Worm (Caenorhabditis elegans) whole organism, L4 larva: ENCODE results near the gene arle-14.
A peak's percentile ranks its signal among the peaks of the same experiment; 100 is the strongest.

ENCODE experiments used
- F26F4.8 ChIP-seq: fragments of 200-800 bp; sonication (Bioruptor generic); conservative IDR thresholded peaks from 2 replicates; pipeline ENCODE4 v1.3.6; 2022; ENCODE audit warnings: missing genetic modification characterization, missing compliant biosample characterization
- F37D6.2 ChIP-seq: sonication (generic microtip); optimal IDR thresholded peaks from 2 replicates; lab custom pipeline; 2016; ENCODE audit warnings: mild to moderate bottlenecking, missing genetic modification characterization, missing compliant biosample characterization
- F49E8.2 ChIP-seq: sonication (generic microtip); optimal IDR thresholded peaks from 2 replicates; lab custom pipeline; 2016; ENCODE audit warnings: missing compliant biosample characterization, mild to moderate bottlenecking, missing genetic modification characterization, borderline replicate concordance
- T26A8.4 ChIP-seq: fragments of 200-800 bp; sonication (Bioruptor generic); IDR thresholded peaks from 2 replicates; pipeline ENCODE4 v1.3.6; 2022; ENCODE audit warnings: missing genetic modification characterization, missing compliant biosample characterization
- Y48G9A.11 ChIP-seq: fragments of 200-800 bp; sonication (Bioruptor generic); IDR thresholded peaks from 2 replicates; pipeline ENCODE4 v1.3.6; 2022; ENCODE audit warnings: missing genetic modification reagents, missing genetic modification characterization, missing compliant biosample characterization
- Y5F2A.4 ChIP-seq: fragments of 200-800 bp; sonication (Bioruptor generic); optimal IDR thresholded peaks from 2 replicates; lab custom pipeline; 2018; ENCODE audit warnings: mild to moderate bottlenecking, missing genetic modification characterization, missing compliant biosample characterization
- ZK546.5 ChIP-seq, 2 experiments: sonication (generic microtip); optimal IDR thresholded peaks; 2 replicates each; lab custom pipeline; 2017; ENCODE audit warnings: missing biosample characterization in 2 of 2, missing genetic modification characterization in 2 of 2
- attf-4 ChIP-seq: sonication (generic microtip); optimal IDR thresholded peaks from 3 replicates; lab custom pipeline; 2017; ENCODE audit warnings: missing biosample characterization, missing genetic modification characterization
- ceh-32 ChIP-seq: sonication (generic microtip); optimal IDR thresholded peaks from 2 replicates; lab custom pipeline; 2016; ENCODE audit warnings: mild to moderate bottlenecking, missing genetic modification characterization, missing compliant biosample characterization; ENCODE audit not compliant: poor library complexity
- ceh-44 ChIP-seq: fragments of 200-800 bp; sonication (Bioruptor generic); IDR thresholded peaks from 2 replicates; pipeline ENCODE4 v1.3.6; 2022; ENCODE audit warnings: missing genetic modification reagents, missing genetic modification characterization, missing compliant biosample characterization
- ceh-62 ChIP-seq: sonication (generic microtip); optimal IDR thresholded peaks from 2 replicates; lab custom pipeline; 2017; ENCODE audit warnings: missing biosample characterization, missing genetic modification characterization
- ceh-82 ChIP-seq: sonication (generic microtip); optimal IDR thresholded peaks from 2 replicates; lab custom pipeline; 2017; ENCODE audit warnings: missing biosample characterization, missing genetic modification characterization
- cey-2 ChIP-seq: sonication (generic microtip); optimal IDR thresholded peaks from 3 replicates; lab custom pipeline; 2017; ENCODE audit warnings: missing genetic modification characterization, mild to moderate bottlenecking, missing compliant biosample characterization, antibody characterized with exemption, borderline replicate concordance; ENCODE audit not compliant: insufficient read depth
- daf-12 ChIP-seq: fragments of 150-350 bp; optimal IDR thresholded peaks from 2 replicates; lab custom pipeline; 2014; ENCODE audit warnings: missing biosample characterization, missing genetic modification reagents, missing genetic modification characterization
- dmd-6 ChIP-seq: fragments of 200-800 bp; sonication (Bioruptor generic); IDR thresholded peaks from 2 replicates; pipeline ENCODE4 v1.3.6; 2022; ENCODE audit warnings: missing genetic modification reagents, missing genetic modification characterization, missing compliant biosample characterization
- dmd-8 ChIP-seq: fragments of 200-800 bp; sonication (Bioruptor generic); IDR thresholded peaks from 2 replicates; pipeline ENCODE4 v1.3.6; 2022; ENCODE audit warnings: missing genetic modification characterization, missing compliant biosample characterization
- dmd-9 ChIP-seq: fragments of 200-800 bp; sonication (Bioruptor generic); IDR thresholded peaks from 2 replicates; pipeline ENCODE4 v1.3.6; 2022; ENCODE audit warnings: missing genetic modification reagents, missing genetic modification characterization, missing compliant biosample characterization
- dpl-1 ChIP-seq: fragments of 150-350 bp; optimal IDR thresholded peaks from 2 replicates; lab custom pipeline; 2014; ENCODE audit warnings: missing biosample characterization, missing genetic modification reagents, missing genetic modification characterization
- duxl-1 ChIP-seq: sonication (generic microtip); optimal IDR thresholded peaks from 2 replicates; lab custom pipeline; 2016; ENCODE audit warnings: mild to moderate bottlenecking, missing genetic modification characterization, moderate library complexity, missing compliant biosample characterization; ENCODE audit not compliant: poor library complexity
- egl-27 ChIP-seq: sonication (generic microtip); optimal IDR thresholded peaks from 3 replicates; lab custom pipeline; 2017; ENCODE audit warnings: missing biosample characterization, missing genetic modification reagents, missing genetic modification characterization
- fos-1 ChIP-seq: fragments of 150-350 bp; optimal IDR thresholded peaks from 2 replicates; lab custom pipeline; 2014; ENCODE audit warnings: missing biosample characterization, missing genetic modification characterization
- hlh-11 ChIP-seq: fragments of 200-800 bp; sonication (Bioruptor generic); optimal IDR thresholded peaks from 2 replicates; lab custom pipeline; 2018; ENCODE audit warnings: mild to moderate bottlenecking, missing genetic modification characterization, missing compliant biosample characterization
- hlh-30 ChIP-seq: sonication (generic microtip); optimal IDR thresholded peaks from 2 replicates; lab custom pipeline; 2017; ENCODE audit warnings: antibody characterized with exemption, mild to moderate bottlenecking, missing genetic modification characterization, missing compliant biosample characterization; ENCODE audit not compliant: insufficient read depth
- hmg-1.1 ChIP-seq: fragments of 200-800 bp; sonication (Bioruptor generic); IDR thresholded peaks from 2 replicates; pipeline ENCODE4 v1.3.6; 2022; ENCODE audit warnings: missing genetic modification reagents, missing genetic modification characterization, missing compliant biosample characterization
- jun-1 ChIP-seq: fragments of 150-350 bp; optimal IDR thresholded peaks from 2 replicates; lab custom pipeline; 2014; ENCODE audit warnings: missing biosample characterization, missing genetic modification reagents, missing genetic modification characterization
- lin-15B ChIP-seq: fragments of 150-350 bp; sonication (generic microtip); optimal IDR thresholded peaks from 3 replicates; lab custom pipeline; 2014; ENCODE audit warnings: missing biosample characterization, missing genetic modification characterization
- lin-29 ChIP-seq: fragments of 200-800 bp; sonication (Bioruptor generic); IDR thresholded peaks from 2 replicates; pipeline ENCODE4 v1.3.6; 2022; ENCODE audit warnings: missing genetic modification reagents, missing genetic modification characterization, missing compliant biosample characterization
- lin-38 ChIP-seq: fragments of 200-800 bp; sonication (Bioruptor generic); IDR thresholded peaks from 2 replicates; pipeline ENCODE4 v1.3.6; 2022; ENCODE audit warnings: missing genetic modification reagents, missing genetic modification characterization, missing compliant biosample characterization
- lir-3 ChIP-seq: sonication (generic microtip); optimal IDR thresholded peaks from 2 replicates; lab custom pipeline; 2016; ENCODE audit warnings: mild to moderate bottlenecking, missing genetic modification characterization, missing compliant biosample characterization
- lsy-2 ChIP-seq, 2 experiments: fragments of 150-350 bp in 1 of 2; sonication (generic microtip) in 1 of 2; optimal IDR thresholded peaks; 2 replicates each; lab custom pipeline; 2014 to 2017; ENCODE audit warnings: missing biosample characterization in 2 of 2, missing genetic modification characterization in 2 of 2
- madf-5 ChIP-seq, 2 experiments: fragments of 200-800 bp; sonication (Bioruptor generic); IDR thresholded peaks; 2 replicates each; pipeline ENCODE4 v1.3.6; 2022; ENCODE audit warnings: missing compliant biosample characterization in 2 of 2, missing genetic modification characterization in 2 of 2
- madf-9 ChIP-seq: fragments of 200-800 bp; sonication (Bioruptor generic); conservative IDR thresholded peaks from 2 replicates; pipeline ENCODE4 v1.3.6; 2022; ENCODE audit warnings: missing genetic modification reagents, missing genetic modification characterization, missing compliant biosample characterization
- mdt-29 ChIP-seq: fragments of 200-800 bp; sonication (Bioruptor generic); IDR thresholded peaks from 2 replicates; pipeline ENCODE4 v1.3.6; 2022; ENCODE audit warnings: missing genetic modification reagents, missing genetic modification characterization, missing compliant biosample characterization
- mep-1 ChIP-seq: fragments of 150-350 bp; sonication (generic microtip); optimal IDR thresholded peaks from 3 replicates; lab custom pipeline; 2014; ENCODE audit warnings: missing biosample characterization, missing genetic modification characterization
- nhr-10 ChIP-seq: fragments of 150-350 bp; optimal IDR thresholded peaks from 2 replicates; lab custom pipeline; 2014; ENCODE audit warnings: missing biosample characterization, missing genetic modification characterization
- nhr-102 ChIP-seq: sonication (generic microtip); optimal IDR thresholded peaks from 2 replicates; lab custom pipeline; 2016; ENCODE audit warnings: mild to moderate bottlenecking, missing genetic modification characterization, moderate library complexity, missing compliant biosample characterization
- nhr-11 ChIP-seq: fragments of 150-350 bp; optimal IDR thresholded peaks from 2 replicates; lab custom pipeline; 2014; ENCODE audit warnings: missing biosample characterization, missing genetic modification characterization
- nhr-111 ChIP-seq: fragments of 200-800 bp; sonication (Bioruptor generic); optimal IDR thresholded peaks from 2 replicates; lab custom pipeline; 2018; ENCODE audit warnings: mild to moderate bottlenecking, missing genetic modification characterization, missing compliant biosample characterization
- nhr-48 ChIP-seq: sonication (generic microtip); optimal IDR thresholded peaks from 2 replicates; lab custom pipeline; 2016; ENCODE audit warnings: mild to moderate bottlenecking, missing genetic modification characterization, missing compliant biosample characterization
- nhr-6 ChIP-seq: fragments of 150-350 bp; optimal IDR thresholded peaks from 2 replicates; lab custom pipeline; 2014; ENCODE audit warnings: missing biosample characterization, missing genetic modification characterization
- nhr-76 ChIP-seq: fragments of 150-350 bp; optimal IDR thresholded peaks from 2 replicates; lab custom pipeline; 2014; ENCODE audit warnings: missing biosample characterization, missing genetic modification characterization
- nhr-77 ChIP-seq: fragments of 150-350 bp; optimal IDR thresholded peaks from 2 replicates; lab custom pipeline; 2014; ENCODE audit warnings: missing biosample characterization, missing genetic modification characterization
- pqm-1 ChIP-seq: sonication (generic microtip); optimal IDR thresholded peaks from 2 replicates; lab custom pipeline; 2017; ENCODE audit warnings: missing biosample characterization, missing genetic modification characterization
- rbr-2 ChIP-seq: sonication (generic microtip); optimal IDR thresholded peaks from 2 replicates; lab custom pipeline; 2016; ENCODE audit warnings: missing genotype, missing genetic modification characterization, missing compliant biosample characterization
- saeg-2 ChIP-seq: fragments of 200-800 bp; sonication (Bioruptor generic); IDR thresholded peaks from 2 replicates; pipeline ENCODE4 v1.3.6; 2022; ENCODE audit warnings: missing genetic modification reagents, missing genetic modification characterization, missing compliant biosample characterization
- sdz-12 ChIP-seq: fragments of 200-800 bp; sonication (Bioruptor generic); optimal IDR thresholded peaks from 2 replicates; lab custom pipeline; 2018; ENCODE audit warnings: mild to moderate bottlenecking, missing genetic modification characterization, missing compliant biosample characterization
- snpc-1.2 ChIP-seq: fragments of 200-800 bp; sonication (Bioruptor generic); IDR thresholded peaks from 2 replicates; pipeline ENCODE4 v1.3.6; 2022; ENCODE audit warnings: missing genetic modification reagents, missing genetic modification characterization, missing compliant biosample characterization
- spr-1 ChIP-seq: sonication (generic microtip); optimal IDR thresholded peaks from 2 replicates; lab custom pipeline; 2016; ENCODE audit warnings: mild to moderate bottlenecking, missing genetic modification characterization, missing compliant biosample characterization
- unc-130 ChIP-seq: sonication (generic microtip); optimal IDR thresholded peaks from 2 replicates; lab custom pipeline; 2016; ENCODE audit warnings: missing genetic modification reagents, missing genetic modification characterization, missing compliant biosample characterization
- zfp-2 ChIP-seq: sonication (generic microtip); optimal IDR thresholded peaks from 2 replicates; lab custom pipeline; 2016; ENCODE audit warnings: mild to moderate bottlenecking, missing genetic modification characterization, missing compliant biosample characterization
- zip-11 ChIP-seq: fragments of 200-800 bp; sonication (Bioruptor generic); IDR thresholded peaks from 2 replicates; pipeline ENCODE4 v1.3.6; 2022; ENCODE audit warnings: missing genetic modification characterization, missing compliant biosample characterization
- ztf-11 ChIP-seq: fragments of 150-350 bp; optimal IDR thresholded peaks from 2 replicates; lab custom pipeline; 2014; ENCODE audit warnings: missing biosample characterization, missing genetic modification characterization
- ztf-7 ChIP-seq: fragments of 150-350 bp; optimal IDR thresholded peaks from 2 replicates; lab custom pipeline; 2014; ENCODE audit warnings: missing biosample characterization, missing genetic modification characterization

Gene arle-14

DNA sequence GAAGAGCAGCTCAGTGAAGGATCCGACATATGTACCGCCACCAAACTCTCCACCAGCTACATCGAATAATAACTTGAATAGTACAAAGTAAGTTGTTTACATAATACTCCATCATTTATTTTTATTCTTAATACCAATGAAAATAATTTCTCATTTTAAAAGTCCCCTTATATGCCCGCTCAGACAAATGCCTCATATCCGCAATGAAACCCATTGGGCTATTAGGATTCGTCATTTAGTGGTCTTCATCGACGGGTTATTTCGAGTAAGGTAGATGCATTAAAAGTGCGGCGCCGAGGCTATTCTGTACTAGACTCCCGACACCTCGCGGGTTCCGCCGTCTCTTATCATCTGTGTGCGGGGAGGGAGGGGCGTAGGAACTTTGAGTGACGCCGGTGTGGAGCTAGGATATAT lies 39.0 kb upstream of the arle-14 start (continued):
- TF ChIP-seq nhr-10 (tag; lab: Kevin White, UChicago) (no peak), pqm-1 (peak; percentile 46), ztf-11 (no peak), madf-5 (GFP tag; IDR thresholded peaks at IDR 0.05; lab: Robert Waterston, UW) (no peak), daf-12 (tag; lab: Kevin White, UChicago) (no peak), ztf-7 (tag; lab: Kevin White, UChicago) (no peak), lsy-2 (tag; optimal IDR thresholded peaks at IDR 0.05; lab: Kevin White, UChicago) (peak in 1 of 2 experiments; percentile 46), ceh-32 (tag; lab: Kevin White, UChicago) (no peak), nhr-6 (tag; lab: Kevin White, UChicago) (no peak), snpc-1.2 (GFP tag; lab: Robert Waterston, UW) (peak; percentile 84), mdt-29 (GFP tag; lab: Robert Waterston, UW) (no peak), lin-15B (tag; lab: Kevin White, UChicago) (no peak), madf-9 (GFP tag; lab: Robert Waterston, UW) (no peak), lin-38 (GFP tag; lab: Robert Waterston, UW) (peak; percentile 88), duxl-1 (peak; percentile 74), ceh-44 (GFP tag; lab: Robert Waterston, UW) (no peak), egl-27 (tag; lab: Kevin White, UChicago) (no peak), spr-1 (no peak), hmg-1.1 (GFP tag; lab: Robert Waterston, UW) (no peak), nhr-11 (tag; lab: Kevin White, UChicago) (no peak), Y5F2A.4 (GFP tag; lab: Kevin White, UChicago) (no peak), ceh-62 (tag; lab: Kevin White, UChicago) (no peak), mep-1 (peak; percentile 57), ZK546.5 (tag; optimal IDR thresholded peaks at IDR 0.05; lab: Kevin White, UChicago) (no peak), unc-130 (peak; percentile 64), F26F4.8 (GFP tag; lab: Robert Waterston, UW) (no peak), Y48G9A.11 (peak; percentile 57), rbr-2 (tag; lab: Kevin White, UChicago) (peak; percentile 32), dmd-8 (GFP tag; lab: Robert Waterston, UW) (no peak), dmd-6 (GFP tag; lab: Robert Waterston, UW) (no peak), dpl-1 (peak; percentile 21), lir-3 (no peak), hlh-11 (tag; lab: Kevin White, UChicago) (peak; percentile 35), dmd-9 (GFP tag; lab: Robert Waterston, UW) (no peak; the same call in 1 of the 2 replicates), saeg-2 (GFP tag; lab: Robert Waterston, UW) (no peak), ceh-82 (tag; lab: Kevin White, UChicago) (no peak), fos-1 (tag; lab: Kevin White, UChicago) (no peak), nhr-77 (tag; lab: Kevin White, UChicago) (no peak), zip-11 (GFP tag; lab: Robert Waterston, UW) (no peak), cey-2 (no peak), nhr-76 (tag; lab: Kevin White, UChicago) (no peak), T26A8.4 (GFP tag; lab: Robert Waterston, UW) (peak; percentile 72), attf-4 (tag; lab: Kevin White, UChicago) (no peak), nhr-48 (tag; lab: Kevin White, UChicago) (no peak), lin-29 (no peak), F37D6.2 (tag; lab: Kevin White, UChicago) (no peak), jun-1 (tag; lab: Kevin White, UChicago) (no peak), hlh-30 (tag; lab: Kevin White, UChicago) (peak; percentile 27), nhr-111 (GFP tag; lab: Kevin White, UChicago) (no peak), sdz-12 (GFP tag; lab: Kevin White, UChicago) (no peak), F49E8.2 (tag; lab: Kevin White, UChicago) (peak; percentile 93), nhr-102 (peak; percentile 62), zfp-2 (tag; lab: Kevin White, UChicago) (no peak)
